Worm (Caenorhabditis elegans): ENCODE results near the gene unc-52.

Gene unc-52

ce11 chrII:14616927-14617326 is 67.3 kb downstream of the unc-52 start:
- TF ChIP-seq unc-62 (GFP tag; optimal IDR thresholded peaks at IDR 0.05): no peak

ce11 chrII:14616402-14616801 is 67.9 kb downstream of the unc-52 start:
- TF ChIP-seq unc-62 (GFP tag; optimal IDR thresholded peaks at IDR 0.05): no peak

- TF ChIP-seq unc-62 (GFP tag; optimal IDR thresholded peaks at IDR 0.05): no peak
These were observed 68.5 kb downstream of the unc-52 start, which contains the start of gene mltn-9 for ce11 chrII:14615735-14616134. TSS of gene mltn-9 (plus strand) at chrII:14616035.

ce11 chrII:14611307-14611706 is 72.9 kb downstream of the unc-52 start:
- TF ChIP-seq unc-62 (GFP tag; optimal IDR thresholded peaks at IDR 0.05): no peak

DNA sequence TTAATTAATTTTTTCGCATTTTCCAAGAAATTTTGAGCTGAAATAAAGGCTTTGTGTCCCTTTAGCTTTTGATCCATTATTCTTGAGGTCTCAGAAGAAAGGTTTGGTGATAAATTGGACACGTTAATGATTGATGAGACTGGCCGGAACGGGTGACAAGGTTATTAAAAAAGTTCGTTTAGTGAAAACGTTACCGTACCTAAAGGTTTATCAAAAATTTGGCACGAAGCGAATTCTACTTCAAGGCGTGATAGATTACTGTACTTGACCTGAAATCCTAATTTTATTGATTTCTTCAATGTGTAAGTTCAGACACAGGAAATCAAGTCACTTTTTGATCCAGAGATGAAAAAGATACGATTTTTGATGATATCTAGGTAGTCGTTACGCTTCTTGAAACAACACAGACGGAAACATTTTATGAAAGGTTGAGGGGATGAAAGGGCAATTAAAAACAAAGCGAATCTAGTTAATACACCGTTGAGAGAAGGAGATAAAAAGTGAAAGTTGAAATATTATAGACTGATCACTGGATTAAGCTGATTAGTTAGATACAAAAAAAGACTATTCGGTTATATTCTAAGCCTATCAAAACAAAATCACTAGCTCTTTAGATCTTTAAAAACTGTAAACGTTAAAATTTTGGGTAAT is 73.6 kb downstream of the unc-52 start:
- TF ChIP-seq unc-62 (GFP tag; optimal IDR thresholded peaks at IDR 0.05): no peak

ce11 chrII:14609297-14609937 is 74.8 kb downstream of the unc-52 start:
- no peak for TF ChIP-seq unc-62 (GFP tag; optimal IDR thresholded peaks at IDR 0.05)

- no peak for TF ChIP-seq unc-62 (GFP tag; optimal IDR thresholded peaks at IDR 0.05)
These were observed 75.7 kb downstream of the unc-52 start for ce11 chrII:14608508-14608907.

DNA sequence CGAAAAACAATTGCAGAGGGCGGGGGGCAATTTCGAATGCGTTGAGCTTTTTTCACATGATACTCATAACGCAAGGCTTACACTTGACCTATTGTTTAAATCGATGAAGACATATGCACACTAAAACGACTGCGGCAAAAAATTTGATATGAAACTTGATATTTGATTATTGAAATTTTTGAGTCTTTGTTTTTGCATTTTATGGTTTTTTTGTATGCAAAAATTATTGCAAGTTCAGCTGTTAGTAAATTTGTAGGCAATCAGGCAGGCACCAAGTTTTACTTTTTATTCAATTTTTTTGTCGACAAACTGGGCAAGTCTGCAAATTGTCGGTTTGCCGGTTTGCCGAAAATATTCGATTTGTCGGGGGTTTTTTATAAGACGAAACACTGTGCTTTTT is 78.1 kb downstream of the unc-52 start, which contains the start of gene arl-3:
Gene arl-3 (plus strand): TSS at position 301 of the 400 bp plus-strand sequence.
- TF ChIP-seq unc-62 (GFP tag; optimal IDR thresholded peaks at IDR 0.05): no peak

ce11 chrII:14605479-14605878 is 78.8 kb downstream of the unc-52 start, which contains the start of gene F19H8.2:
TSS of gene F19H8.2 (minus strand) at chrII:14605869.
- TF ChIP-seq unc-62 (GFP tag; optimal IDR thresholded peaks at IDR 0.05): no peak

- no peak for TF ChIP-seq unc-62 (GFP tag; optimal IDR thresholded peaks at IDR 0.05)
These were observed 79.2 kb downstream of the unc-52 start for ce11 chrII:14605026-14605425.

ce11 chrII:14604261-14604660 is 80.0 kb downstream of the unc-52 start:
- no peak for TF ChIP-seq unc-62 (GFP tag; optimal IDR thresholded peaks at IDR 0.05)

ce11 chrII:14602735-14603134 is 81.5 kb downstream of the unc-52 start:
- TF ChIP-seq unc-62 (GFP tag; optimal IDR thresholded peaks at IDR 0.05): no peak

DNA sequence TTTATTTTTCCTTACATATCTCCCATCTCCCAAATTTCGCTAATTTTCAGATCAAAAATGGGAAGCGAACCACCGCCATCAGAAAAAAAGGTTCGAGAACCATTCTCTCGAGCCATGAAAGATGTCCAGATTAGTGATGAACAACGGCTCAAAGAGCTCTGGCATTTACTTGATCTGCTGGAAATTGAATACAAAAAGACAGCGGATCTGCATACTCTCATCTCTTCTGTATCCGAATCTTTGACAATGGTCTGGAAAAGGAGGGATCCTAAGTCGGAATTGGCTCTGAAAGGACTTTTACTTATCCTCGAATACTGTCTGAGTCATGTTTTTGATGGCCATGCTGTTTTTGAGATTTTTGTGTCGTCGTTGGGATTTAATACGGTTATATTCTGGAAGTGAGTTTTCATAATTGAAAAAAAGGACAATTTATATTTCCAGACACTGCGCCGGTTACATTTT is 83.4 kb downstream of the unc-52 start, which contains the start of gene tps-2:
Gene tps-2 (plus strand): TSS at position 51 of the 462 bp plus-strand sequence.
- TF ChIP-seq unc-62 (GFP tag; optimal IDR thresholded peaks at IDR 0.05): no peak

DNA sequence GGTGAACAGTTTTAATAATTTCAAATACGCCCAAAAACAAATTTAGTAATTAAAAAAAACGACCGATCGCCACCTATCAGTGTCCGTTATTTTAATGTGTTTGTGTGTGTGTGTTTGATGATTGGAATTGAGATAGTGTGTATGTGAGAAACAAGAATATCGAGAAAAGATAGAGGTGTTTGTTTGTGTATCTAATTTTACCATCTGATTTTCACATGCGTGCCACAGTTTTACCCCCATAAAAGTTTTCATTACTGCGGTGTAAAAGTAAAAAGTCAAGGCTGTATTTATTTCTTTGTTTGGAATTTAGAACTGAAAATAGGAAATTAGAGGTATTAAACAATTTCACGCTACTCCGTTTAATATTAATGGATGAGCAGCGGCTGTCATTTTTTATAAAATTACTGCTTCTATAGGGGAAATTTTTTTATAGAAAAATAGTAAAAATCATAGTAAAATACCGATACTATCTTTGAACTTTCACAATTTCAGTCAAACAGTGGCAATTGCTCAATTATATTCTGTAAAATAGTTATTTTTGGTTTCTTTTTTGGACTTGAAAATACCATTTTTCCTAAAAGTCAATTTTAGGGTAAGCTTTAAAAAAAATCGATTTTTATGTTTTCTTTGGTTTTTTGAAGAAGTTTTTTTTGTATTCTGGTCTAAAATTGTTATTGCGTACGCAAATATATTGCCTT is 84.2 kb downstream of the unc-52 start:
- no peak for TF ChIP-seq unc-62 (GFP tag; optimal IDR thresholded peaks at IDR 0.05)

- no peak for TF ChIP-seq unc-62 (GFP tag; optimal IDR thresholded peaks at IDR 0.05)
These were observed 84.9 kb downstream of the unc-52 start for ce11 chrII:14599284-14599862.

DNA sequence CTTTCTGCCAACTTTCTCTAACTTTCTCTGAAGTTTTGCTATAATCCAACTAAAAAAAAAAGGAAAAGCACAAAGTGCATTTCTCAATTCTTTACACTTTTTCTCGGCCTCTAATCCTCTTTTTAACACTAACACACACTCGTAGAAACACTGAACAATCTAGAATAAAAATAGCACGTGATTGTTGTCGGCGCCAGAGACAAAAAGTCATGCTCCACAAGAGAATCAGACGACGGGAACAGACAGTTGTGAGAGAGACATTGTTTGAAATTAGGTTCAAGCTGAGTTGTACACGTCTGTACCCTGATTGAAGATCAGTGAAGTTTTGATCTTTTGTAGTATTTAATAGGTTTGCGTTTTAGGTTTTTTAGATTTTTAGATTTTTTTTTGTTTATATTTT is 85.9 kb downstream of the unc-52 start:
- TF ChIP-seq unc-62 (GFP tag; optimal IDR thresholded peaks at IDR 0.05): no peak
